Fruit fly (Drosophila melanogaster) Kc167 (cell line): ENCODE results near the gene Lsd-1.

ENCODE experiments used
- Myc ChIP-seq: fragments of >200 bp; optimal IDR thresholded peaks from 2 replicates; lab custom pipeline; 2017; ENCODE audit warnings: missing external identifiers
- h ChIP-seq: fragments of >200 bp; optimal IDR thresholded peaks from 3 replicates; lab custom pipeline; 2018; ENCODE audit warnings: missing external identifiers
- insv ChIP-seq: fragments of >200 bp; optimal IDR thresholded peaks from 3 replicates; lab custom pipeline; 2018; ENCODE audit warnings: missing external identifiers
- psq ChIP-seq: fragments of >200 bp; optimal IDR thresholded peaks from 2 replicates; lab custom pipeline; 2017; ENCODE audit warnings: missing external identifiers
- ttk ChIP-seq: sonication (Bioruptor generic); optimal IDR thresholded peaks from 2 replicates; lab custom pipeline; 2017; ENCODE audit warnings: missing external identifiers

DNA sequence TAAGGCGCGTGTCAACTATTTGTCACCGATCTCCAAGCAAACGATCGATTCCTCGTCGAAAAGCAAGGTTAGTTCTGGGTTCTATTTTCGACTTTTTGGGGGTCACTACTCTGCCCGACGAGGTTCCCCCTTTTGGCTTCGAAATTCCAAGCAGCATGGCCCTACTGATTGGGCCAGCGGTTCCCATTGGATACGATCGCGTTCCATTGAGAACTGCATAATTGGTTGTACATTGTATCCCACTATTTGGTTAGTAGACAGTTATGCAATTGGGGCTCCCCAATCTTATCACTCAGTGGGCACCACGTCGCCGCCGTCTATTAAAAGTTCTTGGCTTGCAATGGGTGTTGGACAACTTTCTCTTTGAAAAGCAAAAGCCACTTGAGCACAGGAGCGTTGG lies 29.9 kb upstream of the Lsd-1 start:
- TF ChIP-seq h (lab: Kevin White, UChicago) (no peak), psq (no peak), ttk (lab: Kevin White, UChicago) (no peak), Myc (lab: Kevin White, UChicago) (no peak), insv (lab: Kevin White, UChicago) (no peak)
